Fruit fly (Drosophila melanogaster): ENCODE measurements around the gene corto.

DNA sequence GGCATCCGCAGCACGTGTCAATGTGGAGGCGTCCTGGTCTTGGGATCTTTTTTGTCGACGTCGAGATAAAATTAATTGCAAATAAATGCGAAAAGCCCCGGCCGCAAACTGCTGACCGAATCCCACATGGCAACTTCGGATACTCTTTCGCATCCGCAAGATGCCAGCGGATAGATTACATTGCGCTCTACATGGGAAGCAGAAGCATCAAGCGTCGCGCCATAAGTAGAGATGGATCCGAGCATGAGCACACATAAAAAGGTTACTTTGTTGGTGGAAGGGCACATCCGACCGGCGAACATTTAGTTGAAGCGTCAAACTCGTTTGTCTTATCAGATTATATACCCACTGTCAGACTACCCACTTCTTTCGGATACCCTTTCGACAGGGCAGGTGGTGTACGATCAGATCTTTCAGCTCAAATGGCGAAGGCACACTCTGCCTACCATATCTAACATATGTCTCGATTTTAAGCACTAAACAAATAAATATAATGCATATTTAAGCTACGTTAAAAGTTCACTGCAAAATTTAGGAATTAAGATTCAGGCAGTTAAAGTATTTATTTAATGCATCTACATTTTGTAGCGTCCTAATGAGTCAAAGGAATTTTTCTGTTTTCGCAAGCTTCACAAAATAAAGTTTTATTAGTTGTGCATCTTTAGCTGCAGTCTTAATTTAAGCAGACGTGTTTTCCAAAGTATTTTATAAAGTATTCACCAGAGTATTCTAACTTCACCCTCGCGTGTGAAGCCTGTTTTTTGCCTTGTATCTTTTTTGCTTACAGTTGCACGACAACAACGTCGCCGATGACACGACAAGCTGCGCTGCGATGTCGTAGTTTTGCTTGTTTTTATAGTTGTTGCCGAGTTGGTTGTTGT lies 44.6 kb downstream of the corto start:
- TF ChIP-seq cic (GFP tag; optimal IDR thresholded peaks at IDR 0.05) (no peak), kay (GFP tag; ENCODE audit: borderline replicate concordance) (peak; percentile 83), Crg-1 (GFP tag; optimal IDR thresholded peaks at IDR 0.05) (no peak), Hr96 (GFP tag; optimal IDR thresholded peaks at IDR 0.05) (no peak), CG11617 (GFP tag; optimal IDR thresholded peaks at IDR 0.05) (no peak), CG12768 (GFP tag; optimal IDR thresholded peaks at IDR 0.05) (no peak), CG5204 (GFP tag; optimal IDR thresholded peaks at IDR 0.05) (no peak), tj (GFP tag; optimal IDR thresholded peaks at IDR 0.05) (no peak), CG7045 (GFP tag; optimal IDR thresholded peaks at IDR 0.05) (no peak), pad (GFP tag; optimal IDR thresholded peaks at IDR 0.05) (no peak)
